Worm (Caenorhabditis elegans) whole organism, L1 larva: ENCODE measurements around the gene spo-11.
A peak's percentile ranks its signal among the peaks of the same experiment; 100 is the strongest.

Experiments
- C04F5.9 ChIP-seq: sonication (generic microtip); optimal IDR thresholded peaks from 2 replicates; lab custom pipeline; 2016; ENCODE audit warnings: missing genetic modification characterization, missing compliant biosample characterization
- C34B4.2 ChIP-seq: sonication (generic microtip); optimal IDR thresholded peaks from 2 replicates; lab custom pipeline; 2017; ENCODE audit warnings: mild to moderate bottlenecking, missing genetic modification characterization, missing compliant biosample characterization
- Y116A8C.19 ChIP-seq: sonication (generic microtip); optimal IDR thresholded peaks from 2 replicates; lab custom pipeline; 2016; ENCODE audit warnings: missing compliant biosample characterization, missing genetic modification characterization, borderline replicate concordance
- alr-1 ChIP-seq: fragments of 200-800 bp; sonication (Bioruptor generic); optimal IDR thresholded peaks from 2 replicates; lab custom pipeline; 2018; ENCODE audit warnings: borderline replicate concordance, mild to moderate bottlenecking, missing genetic modification characterization, missing compliant biosample characterization
- ama-1 ChIP-seq: fragments of 150-350 bp; optimal IDR thresholded peaks from 2 replicates; lab custom pipeline; 2014
- blmp-1 ChIP-seq: fragments of 150-350 bp; optimal IDR thresholded peaks from 2 replicates; lab custom pipeline; 2014; ENCODE audit warnings: missing biosample characterization, missing genetic modification characterization
- ceh-8 ChIP-seq: fragments of 200-800 bp; sonication (Bioruptor generic); optimal IDR thresholded peaks from 2 replicates; lab custom pipeline; 2018; ENCODE audit warnings: mild to moderate bottlenecking, missing genetic modification characterization, moderate library complexity, missing compliant biosample characterization
- ceh-82 ChIP-seq, 3 experiments: fragments of 150-350 bp in 1 of 3; sonication (generic microtip) in 2 of 3; optimal IDR thresholded peaks; 2 replicates each; lab custom pipeline; 2014 to 2017; ENCODE audit warnings: missing biosample characterization in 3 of 3, missing genetic modification characterization in 3 of 3
- ceh-88 ChIP-seq: fragments of 200-800 bp; sonication (Bioruptor generic); IDR thresholded peaks from 2 replicates; pipeline ENCODE4 v1.3.6; 2022; ENCODE audit warnings: missing genetic modification characterization, missing compliant biosample characterization
- ceh-90 ChIP-seq: sonication (generic microtip); optimal IDR thresholded peaks from 2 replicates; lab custom pipeline; 2016; ENCODE audit warnings: missing genetic modification characterization, missing compliant biosample characterization
- efl-3 ChIP-seq: fragments of 200-800 bp; sonication (Bioruptor generic); optimal IDR thresholded peaks from 2 replicates; lab custom pipeline; 2018; ENCODE audit warnings: mild to moderate bottlenecking, missing genetic modification characterization, missing compliant biosample characterization
- egl-13 ChIP-seq: sonication (generic microtip); optimal IDR thresholded peaks from 2 replicates; lab custom pipeline; 2016; ENCODE audit warnings: missing genotype, missing genetic modification reagents, missing genetic modification characterization, missing compliant biosample characterization
- elt-2 ChIP-seq: sonication (generic microtip); optimal IDR thresholded peaks from 2 replicates; lab custom pipeline; 2016; ENCODE audit warnings: missing genetic modification characterization, mild to moderate bottlenecking, inconsistent platforms, missing compliant biosample characterization, missing genetic modification reagents
- elt-3 ChIP-seq, 6 experiments: fragments of 150-350 bp in 1 of 6; sonication (generic microtip); optimal IDR thresholded peaks; 2 replicates each; lab custom pipeline; 2017 to 2018; ENCODE audit warnings: missing biosample characterization in 6 of 6, missing genetic modification characterization in 6 of 6, inconsistent platforms in 1 of 6
- fos-1 ChIP-seq: fragments of 150-350 bp; optimal IDR thresholded peaks from 2 replicates; lab custom pipeline; 2014; ENCODE audit warnings: missing biosample characterization, missing genetic modification characterization
- hlh-17 ChIP-seq: fragments of 200-800 bp; sonication (Bioruptor generic); optimal IDR thresholded peaks from 2 replicates; lab custom pipeline; 2018; ENCODE audit warnings: missing genetic modification characterization, mild to moderate bottlenecking, missing compliant biosample characterization, moderate library complexity, borderline replicate concordance
- hlh-4 ChIP-seq: sonication (generic microtip); optimal IDR thresholded peaks from 2 replicates; lab custom pipeline; 2016; ENCODE audit warnings: mild to moderate bottlenecking, missing genetic modification characterization, missing compliant biosample characterization
- lin-14 ChIP-seq: fragments of 200-800 bp; sonication (Bioruptor generic); optimal IDR thresholded peaks from 2 replicates; lab custom pipeline; 2018; ENCODE audit warnings: mild to moderate bottlenecking, missing genetic modification characterization, moderate library complexity, missing compliant biosample characterization
- lir-3 ChIP-seq: sonication (generic microtip); optimal IDR thresholded peaks from 2 replicates; lab custom pipeline; 2016; ENCODE audit warnings: mild to moderate bottlenecking, missing genetic modification characterization, moderate library complexity, missing compliant biosample characterization; ENCODE audit not compliant: poor library complexity
- mab-9 ChIP-seq: fragments of 200-800 bp; sonication (Bioruptor generic); IDR thresholded peaks from 2 replicates; pipeline ENCODE4 v1.3.6; 2022; ENCODE audit warnings: missing genetic modification reagents, missing genetic modification characterization, missing compliant biosample characterization
- mdl-1 ChIP-seq, 2 experiments: fragments of 150-350 bp; optimal IDR thresholded peaks; 2 replicates each; lab custom pipeline; 2014 to 2017; ENCODE audit warnings: missing biosample characterization in 2 of 2, missing genetic modification characterization in 2 of 2, inconsistent platforms in 1 of 2
- mef-2 ChIP-seq: fragments of 150-350 bp; optimal IDR thresholded peaks from 2 replicates; lab custom pipeline; 2014; ENCODE audit warnings: missing biosample characterization, missing genetic modification characterization
- mep-1 ChIP-seq: fragments of 150-350 bp; optimal IDR thresholded peaks from 2 replicates; lab custom pipeline; 2014; ENCODE audit warnings: missing biosample characterization, missing genetic modification characterization
- nhr-11 ChIP-seq: fragments of 150-350 bp; optimal IDR thresholded peaks from 2 replicates; lab custom pipeline; 2014; ENCODE audit warnings: missing biosample characterization, missing genetic modification characterization
- nhr-19 ChIP-seq: fragments of 200-800 bp; sonication (Bioruptor generic); conservative IDR thresholded peaks from 2 replicates; pipeline ENCODE4 v1.3.6; 2022; ENCODE audit warnings: missing genetic modification characterization, missing compliant biosample characterization
- nhr-20 ChIP-seq: sonication (generic microtip); optimal IDR thresholded peaks from 2 replicates; lab custom pipeline; 2016; ENCODE audit warnings: mild to moderate bottlenecking, missing genetic modification characterization, missing compliant biosample characterization
- nhr-28 ChIP-seq: fragments of 150-350 bp; optimal IDR thresholded peaks from 2 replicates; lab custom pipeline; 2014; ENCODE audit warnings: missing biosample characterization, missing genetic modification characterization
- nhr-47 ChIP-seq: sonication (generic microtip); optimal IDR thresholded peaks from 2 replicates; lab custom pipeline; 2016; ENCODE audit warnings: mild to moderate bottlenecking, missing genetic modification characterization, moderate library complexity, missing compliant biosample characterization
- nhr-76 ChIP-seq: sonication (generic microtip); optimal IDR thresholded peaks from 2 replicates; lab custom pipeline; 2017; ENCODE audit warnings: missing biosample characterization, missing genetic modification characterization
- nhr-84 ChIP-seq: sonication (generic microtip); optimal IDR thresholded peaks from 2 replicates; lab custom pipeline; 2017; ENCODE audit warnings: missing biosample characterization, missing genetic modification characterization
- nhr-85 ChIP-seq: sonication (generic microtip); peaks from one replicate; lab custom pipeline; 2016; ENCODE audit warnings: missing genetic modification characterization, inconsistent platforms, missing compliant biosample characterization
- nhr-90 ChIP-seq: sonication (generic microtip); optimal IDR thresholded peaks from 2 replicates; lab custom pipeline; 2016; ENCODE audit warnings: mild to moderate bottlenecking, missing genetic modification characterization, missing compliant biosample characterization; ENCODE audit not compliant: poor library complexity
- skn-1 ChIP-seq: fragments of 150-350 bp; optimal IDR thresholded peaks from 2 replicates; lab custom pipeline; 2014; ENCODE audit warnings: missing biosample characterization, missing genetic modification characterization
- sox-4 ChIP-seq: sonication (generic microtip); optimal IDR thresholded peaks from 2 replicates; lab custom pipeline; 2016; ENCODE audit warnings: missing genetic modification characterization, missing compliant biosample characterization
- swsn-7 ChIP-seq: sonication (generic microtip); optimal IDR thresholded peaks from 2 replicates; lab custom pipeline; 2016; ENCODE audit warnings: missing genetic modification characterization, missing compliant biosample characterization
- tbx-2 ChIP-seq: sonication (generic microtip); optimal IDR thresholded peaks from 2 replicates; lab custom pipeline; 2016; ENCODE audit warnings: missing genetic modification characterization, missing compliant biosample characterization
- unc-130 ChIP-seq: fragments of 150-350 bp; optimal IDR thresholded peaks from 2 replicates; lab custom pipeline; 2017; ENCODE audit warnings: missing biosample characterization, missing genetic modification characterization, inconsistent platforms
- unc-86 ChIP-seq: sonication (generic microtip); optimal IDR thresholded peaks from 2 replicates; lab custom pipeline; 2016; ENCODE audit warnings: missing genetic modification characterization, missing compliant biosample characterization
- unc-98 ChIP-seq: fragments of 200-800 bp; sonication (Bioruptor generic); IDR thresholded peaks from 2 replicates; pipeline ENCODE4 v1.3.6; 2022; ENCODE audit warnings: missing genetic modification characterization, missing compliant biosample characterization
- vab-15 ChIP-seq: sonication (generic microtip); optimal IDR thresholded peaks from 2 replicates; lab custom pipeline; 2017; ENCODE audit warnings: missing genotype, mild to moderate bottlenecking, missing genetic modification characterization, missing compliant biosample characterization
- zip-4 ChIP-seq: fragments of 200-800 bp; sonication (Bioruptor generic); optimal IDR thresholded peaks from 2 replicates; lab custom pipeline; 2018; ENCODE audit warnings: mild to moderate bottlenecking, missing genetic modification characterization, moderate library complexity, missing compliant biosample characterization
- ztf-4 ChIP-seq: fragments of 150-350 bp; optimal IDR thresholded peaks from 2 replicates; lab custom pipeline; 2014; ENCODE audit warnings: missing biosample characterization, missing genetic modification characterization

The spo-11 gene

ce11 chrIV:11125200-11125599 is 538 bp upstream of the spo-11 start (continued):
- TF ChIP-seq skn-1, result no peak
- no peak for TF ChIP-seq ztf-4 (tag; lab: Kevin White, UChicago)
- TF ChIP-seq swsn-7 (tag; lab: Kevin White, UChicago), result peak; percentile 60
- no peak for TF ChIP-seq nhr-76 (tag; lab: Kevin White, UChicago)
- TF ChIP-seq mep-1 (tag; lab: Kevin White, UChicago), result no peak
- TF ChIP-seq nhr-84 (tag; lab: Kevin White, UChicago), result no peak
- TF ChIP-seq tbx-2 (tag; lab: Kevin White, UChicago), result peak; percentile 15
- peak; percentile 38 for TF ChIP-seq unc-86 (tag; lab: Kevin White, UChicago)
- peak; percentile 38 for TF ChIP-seq nhr-47 (tag; lab: Kevin White, UChicago)
- TF ChIP-seq Y116A8C.19 (tag; lab: Kevin White, UChicago), result no peak
- no peak for TF ChIP-seq C04F5.9 (tag; lab: Kevin White, UChicago)
- TF ChIP-seq efl-3 (GFP tag; lab: Kevin White, UChicago), result no peak
- TF ChIP-seq nhr-28 (tag; lab: Kevin White, UChicago), result no peak
- no peak for TF ChIP-seq lir-3 (tag; lab: Kevin White, UChicago)
- no peak for TF ChIP-seq mef-2 (tag; lab: Kevin White, UChicago)
- peak in 1 of 3 experiments; percentile 43 for TF ChIP-seq ceh-82 (tag; optimal IDR thresholded peaks at IDR 0.05; lab: Kevin White, UChicago)
- TF ChIP-seq C34B4.2, result no peak
- no peak for TF ChIP-seq mab-9 (GFP tag; lab: Robert Waterston, UW)
- no peak for TF ChIP-seq egl-13 (tag; lab: Kevin White, UChicago)
- no peak for TF ChIP-seq elt-3 (tag; optimal IDR thresholded peaks at IDR 0.05; lab: Kevin White, UChicago)
- no peak for TF ChIP-seq vab-15 (tag; lab: Kevin White, UChicago)
- no peak for TF ChIP-seq unc-130 (tag; lab: Kevin White, UChicago)
- TF ChIP-seq ceh-90, result no peak
- TF ChIP-seq hlh-4 (tag; lab: Kevin White, UChicago), result no peak
- TF ChIP-seq hlh-17 (GFP tag; lab: Kevin White, UChicago), result no peak
- TF ChIP-seq elt-2 (tag; lab: Kevin White, UChicago), result peak; percentile 4
- peak; percentile 58; the same call in 1 of the 2 replicates for TF ChIP-seq nhr-19 (GFP tag; lab: Robert Waterston, UW)
- no peak for TF ChIP-seq zip-4 (GFP tag; lab: Kevin White, UChicago)
- TF ChIP-seq sox-4 (tag; lab: Kevin White, UChicago), result no peak
- no peak for TF ChIP-seq fos-1
- no peak for TF ChIP-seq nhr-11
- no peak for TF ChIP-seq alr-1 (tag; lab: Kevin White, UChicago)
- no peak for TF ChIP-seq unc-98 (GFP tag; lab: Robert Waterston, UW)
- no peak for TF ChIP-seq nhr-90 (tag; lab: Kevin White, UChicago)
- TF ChIP-seq nhr-20, result peak; percentile 37
- TF ChIP-seq ceh-88 (GFP tag; lab: Robert Waterston, UW), result no peak
- TF ChIP-seq ama-1 (lab: Kevin White, UChicago), result no peak
- TF ChIP-seq ceh-8 (GFP tag; lab: Kevin White, UChicago), result peak; percentile 14

ce11 chrIV:11119972-11120562 is 4.6 kb downstream of the spo-11 start:
- no peak for TF ChIP-seq sox-4 (tag; lab: Kevin White, UChicago)
- peak; percentile 42 for TF ChIP-seq mep-1 (tag; lab: Kevin White, UChicago)
- no peak for TF ChIP-seq mdl-1 (tag; optimal IDR thresholded peaks at IDR 0.05; lab: Kevin White, UChicago)
- no peak for TF ChIP-seq nhr-90 (tag; lab: Kevin White, UChicago)
- peak; percentile 84 for TF ChIP-seq nhr-85 (tag; lab: Kevin White, UChicago)
- TF ChIP-seq blmp-1, result peak; percentile 77
- peak; percentile 11 for TF ChIP-seq ztf-4 (tag; lab: Kevin White, UChicago)
- TF ChIP-seq lin-14 (GFP tag; lab: Kevin White, UChicago), result peak; percentile 67
- TF ChIP-seq elt-3 (tag; optimal IDR thresholded peaks at IDR 0.05; lab: Kevin White, UChicago), result peak in 2 of 6 experiments; percentile 25 to 76
